Fruit fly (Drosophila melanogaster) whole organism, prepupa: ENCODE results near the gene dysc.

Source experiments
- CG7368 ChIP-seq: fragments of 200-800 bp; sonication (Bioruptor generic); optimal IDR thresholded peaks from 3 replicates; lab custom pipeline; 2016; ENCODE audit warnings: missing biosample characterization, missing genetic modification characterization
- CG8119 ChIP-seq: fragments of 200-800 bp; sonication (Bioruptor generic); IDR thresholded peaks from 3 replicates; pipeline ENCODE4 v1.3.6; 2022; ENCODE audit warnings: missing biosample characterization, missing genetic modification characterization
- CG9139 ChIP-seq: fragments of 200-800 bp; sonication (Bioruptor generic); optimal IDR thresholded peaks from 3 replicates; lab custom pipeline; 2017; ENCODE audit warnings: missing biosample characterization, mild to moderate bottlenecking, missing genetic modification characterization
- Eip75B ChIP-seq: fragments of 200-800 bp; sonication (Bioruptor generic); optimal IDR thresholded peaks from 3 replicates; lab custom pipeline; 2016; ENCODE audit warnings: missing biosample characterization, missing genetic modification characterization
- Ets21C ChIP-seq: fragments of 200-800 bp; sonication (Bioruptor generic); optimal IDR thresholded peaks from 3 replicates; lab custom pipeline; 2016; ENCODE audit warnings: missing biosample characterization, missing genetic modification characterization
- Met ChIP-seq: fragments of 200-800 bp; sonication (Bioruptor generic); optimal IDR thresholded peaks from 3 replicates; lab custom pipeline; 2016; ENCODE audit warnings: missing biosample characterization, missing genetic modification characterization
- Sox14 ChIP-seq: fragments of 200-800 bp; sonication (Bioruptor generic); optimal IDR thresholded peaks from 3 replicates; lab custom pipeline; 2016; ENCODE audit warnings: missing biosample characterization, missing genetic modification characterization
- eg ChIP-seq: fragments of 200-800 bp; sonication (Bioruptor generic); IDR thresholded peaks from 3 replicates; pipeline ENCODE4 v1.3.6; 2022; ENCODE audit warnings: missing biosample characterization, missing genetic modification characterization
- salr ChIP-seq, 2 experiments: fragments of 200-800 bp; sonication (Bioruptor generic); optimal IDR thresholded peaks; 3 replicates each; lab custom pipeline; 2016 to 2018; ENCODE audit warnings: missing biosample characterization in 2 of 2, missing genetic modification characterization in 2 of 2, mild to moderate bottlenecking in 1 of 2
- vri ChIP-seq: fragments of 200-800 bp; sonication (Bioruptor generic); optimal IDR thresholded peaks from 3 replicates; lab custom pipeline; 2016; ENCODE audit warnings: missing biosample characterization, mild to moderate bottlenecking, missing genetic modification characterization

DNA sequence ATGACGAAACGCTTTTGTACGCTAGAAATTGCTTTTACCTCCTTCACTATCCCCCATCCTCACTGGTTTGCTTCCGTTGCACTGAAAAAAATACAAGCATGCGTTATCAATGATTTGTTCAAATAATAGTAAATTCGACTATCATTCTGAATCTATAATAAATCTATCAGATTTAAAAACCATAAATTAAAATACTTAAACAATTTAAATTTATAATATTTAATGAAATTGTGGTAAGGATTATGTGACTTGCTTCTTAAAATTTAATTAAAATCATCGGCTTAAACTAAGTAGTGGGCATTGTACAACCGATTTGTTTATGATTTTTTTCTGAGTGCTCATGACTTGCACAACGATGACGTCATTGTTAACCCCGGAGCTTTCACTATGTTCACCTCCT lies 2.5 kb upstream of the dysc start:
- TF ChIP-seq CG8119 (GFP tag; lab: Robert Waterston, UW) (peak; percentile 39; the same call in 1 of the 3 replicates), eg (GFP tag; lab: Robert Waterston, UW) (peak; percentile 45; the same call in 2 of the 3 replicates), Ets21C (GFP tag; lab: Kevin White, UChicago) (no peak), Eip75B (no peak), Sox14 (GFP tag; lab: Kevin White, UChicago) (no peak), vri (no peak), Met (GFP tag; lab: Kevin White, UChicago) (no peak), salr (GFP tag; optimal IDR thresholded peaks at IDR 0.05; lab: Kevin White, UChicago) (peak in 1 of 2 experiments; percentile 4), CG7368 (GFP tag; lab: Kevin White, UChicago) (no peak), CG9139 (no peak)
